Worm (Caenorhabditis elegans) whole organism, young adult: ENCODE data around the gene M03D4.3.

ENCODE experiments used
- B0019.2 ChIP-seq: fragments of 200-800 bp; sonication (Bioruptor generic); conservative IDR thresholded peaks from 2 replicates; pipeline ENCODE4 v1.3.6; 2022; ENCODE audit warnings: missing genetic modification reagents, missing genetic modification characterization, missing compliant biosample characterization
- F23B12.7 ChIP-seq: sonication (generic microtip); optimal IDR thresholded peaks from 2 replicates; lab custom pipeline; 2017; ENCODE audit warnings: missing genetic modification characterization, mild to moderate bottlenecking, missing compliant biosample characterization, antibody characterized with exemption, moderate library complexity; ENCODE audit not compliant: insufficient read depth
- F33H1.4 ChIP-seq: fragments of 200-800 bp; sonication (Bioruptor generic); IDR thresholded peaks from 2 replicates; pipeline ENCODE4 v1.3.6; 2022; ENCODE audit warnings: missing genetic modification reagents, missing genetic modification characterization, missing compliant biosample characterization
- K11D2.4 ChIP-seq: fragments of 200-800 bp; sonication (Bioruptor generic); IDR thresholded peaks from 2 replicates; pipeline ENCODE4 v1.3.6; 2022; ENCODE audit warnings: missing genetic modification reagents, missing genetic modification characterization, missing compliant biosample characterization
- T26A5.8 ChIP-seq: sonication (generic microtip); optimal IDR thresholded peaks from 2 replicates; lab custom pipeline; 2016; ENCODE audit warnings: missing genetic modification characterization, missing compliant biosample characterization
- Y53F4B.3 ChIP-seq: fragments of 200-800 bp; sonication (Bioruptor generic); IDR thresholded peaks from 2 replicates; pipeline ENCODE4 v1.3.6; 2022; ENCODE audit warnings: missing genetic modification reagents, missing genetic modification characterization, missing compliant biosample characterization
- Y53G8AR.9 ChIP-seq: fragments of 200-800 bp; sonication (Bioruptor generic); conservative IDR thresholded peaks from 2 replicates; pipeline ENCODE4 v1.3.6; 2022; ENCODE audit warnings: missing genetic modification reagents, missing genetic modification characterization, missing compliant biosample characterization
- ZK185.1 ChIP-seq: sonication (generic microtip); optimal IDR thresholded peaks from 2 replicates; lab custom pipeline; 2016; ENCODE audit warnings: mild to moderate bottlenecking, missing genetic modification characterization, missing compliant biosample characterization; ENCODE audit not compliant: poor library complexity, severe bottlenecking
- akir-1 ChIP-seq: fragments of 200-800 bp; sonication (Bioruptor generic); optimal IDR thresholded peaks from 2 replicates; lab custom pipeline; 2018; ENCODE audit warnings: mild to moderate bottlenecking, missing genetic modification characterization, moderate library complexity, missing compliant biosample characterization
- aptf-2 ChIP-seq: fragments of 200-800 bp; sonication (Bioruptor generic); conservative IDR thresholded peaks from 2 replicates; pipeline ENCODE4 v1.3.6; 2022; ENCODE audit warnings: missing genetic modification reagents, missing genetic modification characterization, missing compliant biosample characterization
- atf-7 ChIP-seq: sonication (generic microtip); optimal IDR thresholded peaks from 2 replicates; lab custom pipeline; 2017; ENCODE audit warnings: mild to moderate bottlenecking, missing genetic modification characterization, missing compliant biosample characterization
- attf-3 ChIP-seq: fragments of 200-800 bp; sonication (Bioruptor generic); conservative IDR thresholded peaks from 2 replicates; pipeline ENCODE4 v1.3.6; 2022; ENCODE audit warnings: missing genetic modification reagents, missing genetic modification characterization, missing compliant biosample characterization
- bed-2 ChIP-seq: fragments of 200-800 bp; sonication (Bioruptor generic); IDR thresholded peaks from 2 replicates; pipeline ENCODE4 v1.3.6; 2022; ENCODE audit warnings: missing genetic modification reagents, missing genetic modification characterization, missing compliant biosample characterization
- ccch-3 ChIP-seq: fragments of 200-800 bp; sonication (Bioruptor generic); optimal IDR thresholded peaks from 2 replicates; lab custom pipeline; 2018; ENCODE audit warnings: mild to moderate bottlenecking, missing genetic modification characterization, missing compliant biosample characterization
- cebp-1 ChIP-seq, 2 experiments: fragments of 200-800 bp in 1 of 2; sonication (Bioruptor generic) in 1 of 2; sonication (generic microtip) in 1 of 2; IDR thresholded peaks in 1 of 2; optimal IDR thresholded peaks in 1 of 2; 2 replicates each; pipeline versions ENCODE4 v1.3.6 to Lab custom; 2017 to 2022; ENCODE audit warnings: missing compliant biosample characterization in 2 of 2, missing genetic modification characterization in 2 of 2, mild to moderate bottlenecking in 1 of 2, missing genetic modification reagents in 1 of 2, moderate library complexity in 1 of 2
- ceh-79 ChIP-seq: sonication (generic microtip); optimal IDR thresholded peaks from 2 replicates; lab custom pipeline; 2017; ENCODE audit warnings: mild to moderate bottlenecking, missing genetic modification characterization, missing compliant biosample characterization
- ekl-4 ChIP-seq: fragments of 200-800 bp; sonication (Bioruptor generic); IDR thresholded peaks from 2 replicates; pipeline ENCODE4 v1.3.6; 2022; ENCODE audit warnings: missing genetic modification reagents, missing genetic modification characterization, missing compliant biosample characterization
- him-1 ChIP-seq: sonication (generic microtip); optimal IDR thresholded peaks from 2 replicates; lab custom pipeline; 2016; ENCODE audit warnings: missing genotype, missing genetic modification reagents, missing genetic modification characterization, missing compliant biosample characterization
- hlh-12 ChIP-seq: sonication (generic microtip); optimal IDR thresholded peaks from 2 replicates; lab custom pipeline; 2016; ENCODE audit warnings: missing genetic modification characterization, missing compliant biosample characterization
- hmg-1.2 ChIP-seq: fragments of 200-800 bp; sonication (Bioruptor generic); IDR thresholded peaks from 2 replicates; pipeline ENCODE4 v1.3.6; 2022; ENCODE audit warnings: missing genetic modification reagents, missing genetic modification characterization, missing compliant biosample characterization
- lag-1 ChIP-seq: fragments of 200-800 bp; sonication (Bioruptor generic); IDR thresholded peaks from 2 replicates; pipeline ENCODE4 v1.3.6; 2022; ENCODE audit warnings: missing genetic modification reagents, missing genetic modification characterization, missing compliant biosample characterization
- let-526 ChIP-seq: fragments of 200-800 bp; sonication (Bioruptor generic); IDR thresholded peaks from 2 replicates; pipeline ENCODE4 v1.3.6; 2022; ENCODE audit warnings: missing genetic modification reagents, missing genetic modification characterization, missing compliant biosample characterization
- let-607 ChIP-seq, 2 experiments: fragments of 200-800 bp in 1 of 2; sonication (Bioruptor generic) in 1 of 2; sonication (generic microtip) in 1 of 2; optimal IDR thresholded peaks; 2 replicates each; lab custom pipeline; 2016 to 2018; ENCODE audit warnings: mild to moderate bottlenecking in 2 of 2, missing compliant biosample characterization in 2 of 2, missing genetic modification characterization in 2 of 2, moderate library complexity in 2 of 2, missing genotype in 1 of 2
- lin-35 ChIP-seq, 3 experiments: fragments of 150-350 bp in 2 of 3; sonication (generic microtip) in 1 of 3; optimal IDR thresholded peaks; 2 replicates each; lab custom pipeline; 2014 to 2018; ENCODE audit warnings: missing biosample characterization in 3 of 3, missing genetic modification characterization in 3 of 3, missing genetic modification reagents in 3 of 3
- lin-40 ChIP-seq: sonication (generic microtip); optimal IDR thresholded peaks from 2 replicates; lab custom pipeline; 2016; ENCODE audit warnings: missing genetic modification characterization, mild to moderate bottlenecking, missing compliant biosample characterization, missing genotype, missing genetic modification reagents
- lin-54 ChIP-seq: fragments of 200-800 bp; sonication (Bioruptor generic); optimal IDR thresholded peaks from 2 replicates; lab custom pipeline; 2018; ENCODE audit warnings: mild to moderate bottlenecking, missing genetic modification characterization, missing compliant biosample characterization
- madf-6 ChIP-seq: fragments of 200-800 bp; sonication (Bioruptor generic); IDR thresholded peaks from 2 replicates; pipeline ENCODE4 v1.3.6; 2022; ENCODE audit warnings: missing genetic modification reagents, missing genetic modification characterization, missing compliant biosample characterization
- madf-8 ChIP-seq: fragments of 200-800 bp; sonication (Bioruptor generic); conservative IDR thresholded peaks from 2 replicates; pipeline ENCODE4 v1.3.6; 2022; ENCODE audit warnings: missing genetic modification reagents, missing genetic modification characterization, missing compliant biosample characterization
- mxl-1 ChIP-seq: sonication (generic microtip); optimal IDR thresholded peaks from 2 replicates; lab custom pipeline; 2016; ENCODE audit warnings: missing genetic modification characterization, missing compliant biosample characterization
- nhr-80 ChIP-seq: sonication (generic microtip); optimal IDR thresholded peaks from 2 replicates; lab custom pipeline; 2016; ENCODE audit warnings: missing genetic modification characterization, missing compliant biosample characterization
- pha-4 ChIP-seq: fragments of 150-350 bp; sonication (generic microtip); optimal IDR thresholded peaks from 2 replicates; lab custom pipeline; 2014; ENCODE audit warnings: missing biosample characterization, missing genetic modification reagents, missing genetic modification characterization
- sdz-38 ChIP-seq: sonication (generic microtip); optimal IDR thresholded peaks from 2 replicates; lab custom pipeline; 2016; ENCODE audit warnings: missing genotype, missing genetic modification characterization, missing compliant biosample characterization
- snpc-1.1 ChIP-seq: sonication (generic microtip); optimal IDR thresholded peaks from 2 replicates; lab custom pipeline; 2017; ENCODE audit warnings: missing genetic modification characterization, mild to moderate bottlenecking, missing compliant biosample characterization, antibody characterized with exemption, moderate library complexity, missing genotype, missing genetic modification reagents; ENCODE audit not compliant: insufficient read depth
- sptf-2 ChIP-seq: fragments of 200-800 bp; sonication (Bioruptor generic); optimal IDR thresholded peaks from 2 replicates; lab custom pipeline; 2018; ENCODE audit warnings: mild to moderate bottlenecking, missing genetic modification characterization, missing compliant biosample characterization
- tbp1 ChIP-seq: fragments of 200-800 bp; sonication (Bioruptor generic); optimal IDR thresholded peaks from 2 replicates; lab custom pipeline; 2018; ENCODE audit warnings: mild to moderate bottlenecking, missing genetic modification characterization, missing compliant biosample characterization
- unc-62 ChIP-seq: fragments of 150-350 bp; optimal IDR thresholded peaks from 2 replicates; lab custom pipeline; 2014; ENCODE audit warnings: missing biosample characterization, missing genetic modification reagents, missing genetic modification characterization
- ztf-22 ChIP-seq: fragments of 200-800 bp; sonication (Bioruptor generic); optimal IDR thresholded peaks from 2 replicates; lab custom pipeline; 2018; ENCODE audit warnings: mild to moderate bottlenecking, missing genetic modification characterization, moderate library complexity, missing compliant biosample characterization
- ztf-25 ChIP-seq: fragments of 200-800 bp; sonication (Bioruptor generic); IDR thresholded peaks from 2 replicates; pipeline ENCODE4 v1.3.6; 2022; ENCODE audit warnings: missing genetic modification reagents, missing genetic modification characterization, missing compliant biosample characterization

The M03D4.3 gene

DNA sequence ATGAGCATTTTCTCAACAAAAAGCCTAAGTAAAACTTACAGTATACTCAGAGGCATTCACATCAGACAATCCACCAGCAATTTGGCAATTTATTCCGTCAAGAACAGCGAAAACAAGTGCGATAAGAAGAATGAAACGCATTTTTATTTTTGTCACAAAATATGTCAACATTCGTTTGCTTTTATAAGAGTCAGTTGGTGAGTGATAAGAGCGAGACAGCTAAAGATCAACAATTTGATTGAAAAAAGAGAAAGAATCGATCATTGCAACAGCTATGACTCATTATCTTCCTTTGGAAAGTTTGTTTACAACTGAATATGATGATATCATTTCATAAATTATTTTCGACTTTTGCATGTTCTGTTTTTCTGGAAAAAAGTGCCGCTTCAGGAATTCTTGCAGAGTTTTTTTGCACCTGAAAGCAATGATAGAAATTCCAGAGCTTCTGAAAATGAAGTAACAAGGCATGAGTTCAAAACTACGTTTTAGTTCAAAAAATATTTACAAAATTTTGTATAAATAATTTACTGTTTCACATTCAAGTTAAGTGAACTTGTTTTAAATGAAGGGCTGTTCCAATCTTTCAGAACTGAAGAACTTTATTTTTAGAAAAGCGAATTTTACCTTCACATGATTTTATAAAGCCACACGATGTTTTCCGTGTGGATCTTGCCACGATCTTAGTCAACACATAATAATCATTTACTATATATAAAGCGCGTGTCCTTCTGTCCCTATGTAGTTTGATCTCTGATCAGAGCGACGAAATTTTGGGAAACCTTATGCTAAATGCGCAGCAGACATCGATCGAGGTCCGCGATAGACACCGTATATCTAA lies 18.5 kb downstream of the M03D4.3 start, which contains the start of gene cpi-1 (continued):
- TF ChIP-seq hlh-12 (no peak), Y53G8AR.9 (GFP tag; lab: Robert Waterston, UW) (no peak), unc-62 (no peak), madf-8 (GFP tag; lab: Robert Waterston, UW) (no peak), ccch-3 (GFP tag; lab: Kevin White, UChicago) (no peak), ztf-22 (no peak), hmg-1.2 (peak; percentile 47), aptf-2 (no peak), him-1 (tag; lab: Kevin White, UChicago) (no peak), lin-35 (GFP tag; optimal IDR thresholded peaks at IDR 0.05; lab: Kevin White, UChicago) (no peak), lin-40 (tag; lab: Kevin White, UChicago) (peak; percentile 10), lag-1 (GFP tag; lab: Robert Waterston, UW) (no peak), akir-1 (no peak), snpc-1.1 (tag; lab: Kevin White, UChicago) (no peak), Y53F4B.3 (GFP tag; lab: Robert Waterston, UW) (no peak), lin-54 (GFP tag; lab: Kevin White, UChicago) (no peak), sptf-2 (GFP tag; lab: Kevin White, UChicago) (no peak), sdz-38 (tag; lab: Kevin White, UChicago) (no peak), pha-4 (tag; lab: Kevin White, UChicago) (no peak), K11D2.4 (GFP tag; lab: Robert Waterston, UW) (no peak), let-526 (GFP tag; lab: Robert Waterston, UW) (no peak)

DNA sequence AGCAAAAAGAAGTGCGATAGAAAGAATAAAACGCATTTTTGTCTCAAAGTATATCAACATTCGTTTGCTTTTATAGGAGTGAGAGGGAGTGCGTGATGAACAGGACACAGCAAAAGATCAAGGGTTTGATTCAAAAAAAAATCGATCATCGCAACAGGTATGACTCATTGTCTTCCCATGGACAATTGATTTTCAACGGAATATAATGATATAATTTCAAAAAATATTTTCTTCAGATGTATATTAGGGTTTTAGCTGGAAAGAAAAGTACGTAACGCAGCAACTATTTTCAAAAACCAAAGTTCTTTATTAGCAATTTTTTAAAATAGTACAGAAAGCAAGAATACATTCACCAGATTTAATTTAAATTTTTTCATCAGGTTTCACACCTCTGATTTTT lies 19.9 kb downstream of the M03D4.3 start, which contains the start of gene K08B4.7:
TSS of gene K08B4.7 (minus strand) at position 101 of the 400 bp plus-strand sequence.
- no peak for TF ChIP-seq sdz-38 (tag; lab: Kevin White, UChicago)
- TF ChIP-seq bed-2 (GFP tag; lab: Robert Waterston, UW): no peak
- no peak for TF ChIP-seq T26A5.8
- TF ChIP-seq, all 124 proteins: peak for 0

DNA sequence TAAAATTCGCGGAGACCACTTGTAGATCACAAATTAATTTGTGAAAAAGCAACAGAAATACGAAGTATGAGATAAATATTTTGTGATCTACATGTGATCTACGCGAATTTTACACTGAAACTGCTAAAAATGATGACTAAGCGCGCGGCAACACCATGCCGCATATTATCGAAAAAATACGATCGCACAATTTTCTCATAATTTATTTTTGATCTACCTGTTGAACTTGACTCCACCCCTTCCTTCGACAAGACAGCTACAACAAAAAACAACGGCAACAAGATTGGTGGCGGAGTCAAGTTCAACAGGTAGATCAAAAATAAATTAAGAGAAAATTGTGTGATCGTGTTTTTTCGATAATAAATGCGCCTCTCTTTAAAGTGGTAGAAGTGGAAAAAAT lies 22.7 kb downstream of the M03D4.3 start:
- peak; percentile 75 for TF ChIP-seq madf-6 (GFP tag; lab: Robert Waterston, UW)
- peak; percentile 26; the same call in 1 of the 2 replicates for TF ChIP-seq F33H1.4 (GFP tag; lab: Robert Waterston, UW)
- TF ChIP-seq madf-8 (GFP tag; lab: Robert Waterston, UW): peak; percentile 52

DNA sequence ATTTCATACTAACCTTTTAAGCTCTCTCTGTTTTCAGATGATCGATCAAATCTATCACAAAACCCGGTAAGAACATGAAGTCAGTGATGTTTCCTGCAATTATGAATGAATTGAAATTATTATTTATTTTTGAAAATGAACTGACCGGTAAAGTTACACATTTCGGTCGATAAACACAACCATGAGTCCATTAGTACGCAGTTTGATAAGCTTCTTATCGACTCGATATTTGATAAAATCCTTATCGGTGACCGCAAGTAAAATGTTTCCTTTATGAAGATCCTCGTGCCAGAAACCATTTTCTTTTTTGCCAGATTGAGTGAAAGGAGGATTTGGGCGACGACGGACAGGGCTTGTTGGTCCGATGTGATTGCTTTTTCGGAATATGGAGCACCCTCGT lies 25.7 kb downstream of the M03D4.3 start:
- peak; percentile 34 for TF ChIP-seq nhr-80
- TF ChIP-seq F23B12.7 (tag; lab: Kevin White, UChicago): no peak

DNA sequence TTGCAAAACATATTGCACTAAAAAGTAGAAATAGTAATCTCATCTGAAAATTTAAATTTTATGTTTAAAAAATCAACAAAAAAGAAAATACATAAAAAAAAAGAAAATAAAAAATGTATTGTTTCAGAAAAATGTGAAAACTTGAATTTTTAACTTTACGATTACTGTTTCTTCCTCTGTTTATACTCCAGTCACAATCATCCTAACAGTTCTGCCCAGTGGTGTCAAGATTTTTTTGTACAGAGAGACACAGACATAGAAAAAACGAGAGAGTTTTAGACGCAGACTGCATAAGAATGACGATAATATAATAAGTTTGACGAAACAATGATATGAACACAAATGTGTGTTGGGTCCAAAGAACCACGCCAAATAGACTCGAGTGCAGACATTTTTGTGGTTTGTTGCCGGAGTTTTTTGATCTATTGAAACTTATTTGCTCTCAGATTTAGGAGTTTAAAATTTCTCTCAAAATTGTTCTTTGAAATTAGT lies 28.6 kb downstream of the M03D4.3 start, which contains the start of gene ugt-20:
TSS of gene ugt-20 (minus strand) at position 51 of the 492 bp plus-strand sequence.
- TF ChIP-seq mxl-1 (tag; lab: Kevin White, UChicago): no peak
- no peak for TF ChIP-seq ekl-4
- no peak for TF ChIP-seq Y53G8AR.9 (GFP tag; lab: Robert Waterston, UW)
- TF ChIP-seq atf-7 (tag; lab: Kevin White, UChicago): peak; percentile 26
- TF ChIP-seq tbp1 (GFP tag; lab: Kevin White, UChicago): peak; percentile 17
- peak; percentile 20; the same call in 1 of the 2 replicates for TF ChIP-seq cebp-1 (GFP tag; IDR thresholded peaks at IDR 0.05; lab: Robert Waterston, UW)
- no peak for TF ChIP-seq cebp-1 (tag; optimal IDR thresholded peaks at IDR 0.05; lab: Kevin White, UChicago)
- no peak for TF ChIP-seq ceh-79 (tag; lab: Kevin White, UChicago)
- no peak for TF ChIP-seq attf-3
- TF ChIP-seq lin-40 (tag; lab: Kevin White, UChicago): peak; percentile 44
- peak in 1 of 2 experiments; percentile 15 for TF ChIP-seq let-607 (tag; optimal IDR thresholded peaks at IDR 0.05; lab: Kevin White, UChicago)
- TF ChIP-seq pha-4 (tag; lab: Kevin White, UChicago): peak; percentile 59
- no peak for TF ChIP-seq sptf-2 (GFP tag; lab: Kevin White, UChicago)
- TF ChIP-seq akir-1: no peak
- no peak for TF ChIP-seq B0019.2
- peak; percentile 0 for TF ChIP-seq ZK185.1 (tag; lab: Kevin White, UChicago)
- TF ChIP-seq ztf-25 (GFP tag; lab: Robert Waterston, UW): no peak
